Fruit fly (Drosophila melanogaster): ENCODE results near the gene CG14963.

- TF ChIP-seq CG8478 (optimal IDR thresholded peaks at IDR 0.05) (no peak), CTCF (optimal IDR thresholded peaks at IDR 0.05) (no peak)
Measured at dm6 chr3L:3187263-3187662, 14.9 kb upstream of the CG14963 start, which contains the start of gene CG14957.

Measured in S2 (cell line).